Worm (Caenorhabditis elegans): ENCODE measurements around the gene M110.9.

The M110.9 gene

ce11 chrII:8276057-8276456 lies 45.0 kb downstream of the M110.9 start, which contains the start of the genes gei-14 and slc-25A32:
Gene gei-14 (minus strand): TSS chrII:8276231.
Gene slc-25A32 (plus strand): TSS chrII:8276298.
- no peak for TF ChIP-seq egl-27 (tag; optimal IDR thresholded peaks at IDR 0.05)
- no peak for TF ChIP-seq ZK546.5 (tag; optimal IDR thresholded peaks at IDR 0.05)
- peak; percentile 50 for TF ChIP-seq egl-5 (tag; optimal IDR thresholded peaks at IDR 0.05)
- no peak for TF ChIP-seq elt-1 (tag; optimal IDR thresholded peaks at IDR 0.05)
- TF ChIP-seq nfya-1 (tag; optimal IDR thresholded peaks at IDR 0.05; ENCODE audit: insufficient read depth): peak; percentile 56
- TF ChIP-seq nhr-67 (tag; optimal IDR thresholded peaks at IDR 0.05): no peak
- peak; percentile 67 for TF ChIP-seq lin-15B (tag; optimal IDR thresholded peaks at IDR 0.05)
- TF ChIP-seq R02D3.7 (tag; optimal IDR thresholded peaks at IDR 0.05): peak; percentile 94

ce11 chrII:8278415-8278814 lies 47.3 kb downstream of the M110.9 start, which contains the start of the genes mrpl-10 and clec-142:
Gene mrpl-10 (minus strand): TSS chrII:8278515.
Gene clec-142 (plus strand): TSS chrII:8278678.
- no peak for TF ChIP-seq nhr-43 (tag; optimal IDR thresholded peaks at IDR 0.05; ENCODE audit: poor library complexity, severe bottlenecking)

Measured in whole organism, L3 larva.